Fruit fly (Drosophila melanogaster) whole organism, prepupa: Measurements from ENCODE around the gene dar1.

ENCODE experiments used
- CG11294 ChIP-seq: fragments of 200-800 bp; sonication (Bioruptor generic); IDR thresholded peaks from 2 replicates; pipeline ENCODE4 v1.3.6; 2022; ENCODE audit warnings: missing biosample characterization, missing genetic modification characterization
- CG11902 ChIP-seq: fragments of 200-800 bp; sonication (Bioruptor generic); optimal IDR thresholded peaks from 3 replicates; lab custom pipeline; 2016; ENCODE audit warnings: missing biosample characterization, missing genetic modification characterization
- CG6276 ChIP-seq: fragments of 200-800 bp; sonication (Bioruptor generic); optimal IDR thresholded peaks from 2 replicates; lab custom pipeline; 2017; ENCODE audit warnings: missing biosample characterization, mild to moderate bottlenecking, missing genetic modification characterization
- CG6854 ChIP-seq: fragments of 200-800 bp; sonication (Bioruptor generic); optimal IDR thresholded peaks from 2 replicates; lab custom pipeline; 2017; ENCODE audit warnings: missing biosample characterization, mild to moderate bottlenecking, missing genetic modification characterization
- Gug ChIP-seq: fragments of 200-800 bp; sonication (Bioruptor generic); IDR thresholded peaks from 2 replicates; pipeline ENCODE4 v1.3.6; 2022; ENCODE audit warnings: missing biosample characterization, missing genetic modification characterization
- Hr38 ChIP-seq: sonication (Bioruptor generic); optimal IDR thresholded peaks from 2 replicates; lab custom pipeline; 2016; ENCODE audit warnings: missing biosample characterization, missing genetic modification characterization
- Sox102F ChIP-seq: fragments of 200-800 bp; sonication (Bioruptor generic); optimal IDR thresholded peaks from 2 replicates; lab custom pipeline; 2016; ENCODE audit warnings: missing biosample characterization, mild to moderate bottlenecking, missing genetic modification characterization
- dac ChIP-seq: fragments of 200-800 bp; sonication (Bioruptor generic); optimal IDR thresholded peaks from 2 replicates; lab custom pipeline; 2017; ENCODE audit warnings: missing biosample characterization, mild to moderate bottlenecking, missing genetic modification characterization
- net ChIP-seq: fragments of 200-800 bp; sonication (Bioruptor generic); optimal IDR thresholded peaks from 3 replicates; lab custom pipeline; 2016; ENCODE audit warnings: missing biosample characterization, missing genetic modification characterization
- pdm3 ChIP-seq: fragments of 200-800 bp; sonication (Bioruptor generic); optimal IDR thresholded peaks from 3 replicates; lab custom pipeline; 2016; ENCODE audit warnings: missing biosample characterization, missing genetic modification characterization
- svp ChIP-seq: fragments of 200-800 bp; sonication (Bioruptor generic); peaks from one replicate; lab custom pipeline; 2016; ENCODE audit warnings: missing biosample characterization, missing genetic modification characterization

DNA sequence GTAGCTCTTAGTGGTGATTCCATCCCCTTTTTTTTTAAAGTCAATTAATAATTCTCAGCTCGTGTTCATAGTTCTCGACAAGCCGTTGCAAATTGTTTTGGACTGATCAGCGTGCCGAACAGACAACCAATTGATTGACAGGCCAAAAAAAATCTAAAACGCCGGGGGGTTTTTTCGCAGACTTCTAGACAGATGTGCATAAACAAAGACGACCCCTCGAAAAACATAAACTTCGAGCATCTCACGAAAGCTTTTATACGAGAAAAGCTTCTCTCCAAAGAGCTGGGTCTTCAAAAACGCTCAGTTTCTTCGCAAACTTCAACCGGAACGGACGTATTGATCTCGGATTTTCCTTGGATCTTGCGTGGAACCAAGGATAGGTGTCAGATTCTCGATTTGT is 14.3 kb upstream of the dar1 start, which contains the start of gene CG10359:
- no peak for TF ChIP-seq CG11902 (GFP tag; lab: Kevin White, UChicago)
- no peak for TF ChIP-seq CG11294 (GFP tag; lab: Robert Waterston, UW)
- no peak for TF ChIP-seq dac
- TF ChIP-seq svp (GFP tag; lab: Kevin White, UChicago): no peak
- no peak for TF ChIP-seq net
- no peak for TF ChIP-seq pdm3 (GFP tag; lab: Kevin White, UChicago)
- TF ChIP-seq Hr38: no peak
- TF ChIP-seq Gug (GFP tag; lab: Robert Waterston, UW): no peak
- no peak for TF ChIP-seq CG6854 (GFP tag; lab: Kevin White, UChicago)
- TF ChIP-seq CG6276: no peak
- TF ChIP-seq Sox102F (GFP tag; lab: Kevin White, UChicago): no peak
